Worm (Caenorhabditis elegans): Measurements from ENCODE around the gene ZK218.5.

DNA sequence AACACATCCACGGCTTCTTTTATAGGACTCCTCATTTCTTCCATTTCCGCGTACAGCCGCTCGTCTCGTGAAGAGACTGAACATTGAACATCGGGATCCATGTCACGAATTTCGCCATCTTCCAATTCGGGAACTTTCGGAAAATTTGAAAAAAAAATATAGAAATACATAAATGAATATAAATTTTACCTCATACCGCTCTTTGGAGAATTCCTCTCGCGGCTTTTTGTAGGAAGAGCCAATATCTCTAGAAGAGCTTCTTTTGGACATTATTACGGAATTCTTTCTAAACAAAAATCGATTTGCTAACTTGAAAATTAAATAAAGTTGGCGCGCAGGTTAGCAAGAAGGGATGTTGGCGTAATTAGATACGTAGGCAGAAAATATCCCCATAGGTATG is 18.2 kb upstream of the ZK218.5 start, which contains the start of gene T05E12.9:
- TF ChIP-seq nhr-28 (tag; optimal IDR thresholded peaks at IDR 0.05) (no peak), unc-62 (GFP tag; optimal IDR thresholded peaks at IDR 0.05) (no peak), mab-5 (tag; optimal IDR thresholded peaks at IDR 0.05) (no peak), lin-13 (tag; optimal IDR thresholded peaks at IDR 0.05) (no peak), ztf-11 (tag; optimal IDR thresholded peaks at IDR 0.05) (no peak), ces-1 (GFP tag; optimal IDR thresholded peaks at IDR 0.05) (no peak)
